Worm (Caenorhabditis elegans) whole organism, early embryonic: ENCODE measurements around the gene M162.7.

Experiments used
- flt-1 ChIP-seq: fragments of 200-800 bp; sonication (Bioruptor generic); IDR thresholded peaks from 2 replicates; pipeline ENCODE4 v1.3.6; 2022; ENCODE audit warnings: missing genetic modification characterization, missing compliant biosample characterization
- hnd-1 ChIP-seq: sonication (generic microtip); optimal IDR thresholded peaks from 2 replicates; lab custom pipeline; 2016; ENCODE audit warnings: missing genetic modification characterization, missing compliant biosample characterization

- TF ChIP-seq flt-1 (GFP tag; lab: Robert Waterston, UW) (no peak), hnd-1 (tag; lab: Kevin White, UChicago) (no peak)
Observed at ce11 chrV:19801033-19801432, 6.2 kb upstream of the M162.7 start, which contains the start of gene Y116F11B.2.
